Fruit fly (Drosophila melanogaster) whole organism, pupa: Measurements from ENCODE around the gene GstD9.

Experiments used
- CG10348 ChIP-seq: fragments of 200-800 bp; sonication (Bioruptor generic); IDR thresholded peaks from 2 replicates; pipeline ENCODE4 v1.3.6; 2022; ENCODE audit warnings: missing biosample characterization, missing genetic modification characterization
- CG12605 ChIP-seq: fragments of 200-800 bp; sonication (Bioruptor generic); IDR thresholded peaks from 2 replicates; pipeline ENCODE4 v1.3.6; 2022; ENCODE audit warnings: missing biosample characterization, missing genetic modification characterization
- CG13204 ChIP-seq: fragments of 200-800 bp; sonication (Bioruptor generic); optimal IDR thresholded peaks from 2 replicates; lab custom pipeline; 2018; ENCODE audit warnings: missing biosample characterization, mild to moderate bottlenecking, missing genetic modification characterization, moderate library complexity
- CG14655 ChIP-seq: fragments of 200-800 bp; sonication (Bioruptor generic); optimal IDR thresholded peaks from 3 replicates; lab custom pipeline; 2017; ENCODE audit warnings: mild to moderate bottlenecking, missing biosample characterization, missing genetic modification reagents, missing genetic modification characterization
- CG15710 ChIP-seq: fragments of 200-800 bp; sonication (Bioruptor generic); optimal IDR thresholded peaks from 2 replicates; lab custom pipeline; 2018; ENCODE audit warnings: missing biosample characterization, mild to moderate bottlenecking, missing genetic modification characterization, moderate library complexity
- CG17806 ChIP-seq: fragments of 200-800 bp; sonication (Bioruptor generic); optimal IDR thresholded peaks from 2 replicates; lab custom pipeline; 2018; ENCODE audit warnings: missing biosample characterization, mild to moderate bottlenecking, missing genetic modification characterization, moderate library complexity
- CG32121 ChIP-seq: fragments of 200-800 bp; sonication (Bioruptor generic); IDR thresholded peaks from 2 replicates; pipeline ENCODE4 v1.3.6; 2022; ENCODE audit warnings: missing biosample characterization, missing genetic modification characterization
- CG34367 ChIP-seq: fragments of 200-800 bp; sonication (Bioruptor generic); optimal IDR thresholded peaks from 2 replicates; lab custom pipeline; 2018; ENCODE audit warnings: missing biosample characterization, mild to moderate bottlenecking, missing genetic modification characterization
- CG4496 ChIP-seq: fragments of 200-800 bp; sonication (Bioruptor generic); IDR thresholded peaks from 3 replicates; pipeline ENCODE4 v1.3.6; 2022; ENCODE audit warnings: missing biosample characterization, missing genetic modification characterization
- CG8159 ChIP-seq: fragments of 200-800 bp; sonication (Bioruptor generic); optimal IDR thresholded peaks from 3 replicates; lab custom pipeline; 2018; ENCODE audit warnings: missing biosample characterization, mild to moderate bottlenecking, missing genetic modification characterization, moderate library complexity
- CG8301 ChIP-seq: fragments of 200-800 bp; sonication (Bioruptor generic); optimal IDR thresholded peaks from 2 replicates; lab custom pipeline; 2018; ENCODE audit warnings: missing biosample characterization, mild to moderate bottlenecking, missing genetic modification characterization
- CG9948 ChIP-seq: fragments of 200-800 bp; sonication (Bioruptor generic); optimal IDR thresholded peaks from 2 replicates; lab custom pipeline; 2018; ENCODE audit warnings: missing biosample characterization, mild to moderate bottlenecking, missing genetic modification characterization, moderate library complexity
- EcR ChIP-seq: fragments of 200-800 bp; sonication (Bioruptor generic); optimal IDR thresholded peaks from 3 replicates; lab custom pipeline; 2019; ENCODE audit warnings: missing biosample characterization, missing genetic modification characterization, mild to moderate bottlenecking, moderate library complexity, missing genetic modification reagents
- Ets98B ChIP-seq: fragments of 200-800 bp; sonication (Bioruptor generic); IDR thresholded peaks from 2 replicates; pipeline ENCODE4 v1.3.6; 2022; ENCODE audit warnings: missing biosample characterization, missing genetic modification characterization
- Pif1A ChIP-seq: fragments of 200-800 bp; sonication (Bioruptor generic); optimal IDR thresholded peaks from 3 replicates; lab custom pipeline; 2016; ENCODE audit warnings: missing biosample characterization, missing genetic modification characterization
- Pif1B ChIP-seq: fragments of 200-800 bp; sonication (Bioruptor generic); optimal IDR thresholded peaks from 3 replicates; lab custom pipeline; 2016; ENCODE audit warnings: missing biosample characterization, missing genetic modification characterization
- Snoo ChIP-seq: fragments of 200-800 bp; sonication (Bioruptor generic); optimal IDR thresholded peaks from 3 replicates; lab custom pipeline; 2017; ENCODE audit warnings: missing biosample characterization, mild to moderate bottlenecking, missing genetic modification characterization, inconsistent platforms
- fd96Ca ChIP-seq: fragments of 200-800 bp; sonication (Bioruptor generic); IDR thresholded peaks from 3 replicates; pipeline ENCODE4 v1.3.6; 2022; ENCODE audit warnings: missing biosample characterization, missing genetic modification characterization
- gl ChIP-seq: fragments of 200-800 bp; sonication (Bioruptor generic); optimal IDR thresholded peaks from 2 replicates; lab custom pipeline; 2018; ENCODE audit warnings: missing biosample characterization, mild to moderate bottlenecking, missing genetic modification characterization
- rn ChIP-seq: fragments of 200-800 bp; sonication (Bioruptor generic); IDR thresholded peaks from 2 replicates; pipeline ENCODE4 v1.3.6; 2022; ENCODE audit warnings: missing biosample characterization, missing genetic modification characterization

The GstD9 gene

dm6 chr3R:12379708-12380107 is 12.3 kb upstream of the GstD9 start, which contains the start of gene GstD8:
Gene GstD8, plus strand, starts transcription at chr3R:12380008.
- no peak for TF ChIP-seq gl (tag; lab: Kevin White, UChicago)

- TF ChIP-seq Pif1A (GFP tag; lab: Kevin White, UChicago) (no peak), gl (tag; lab: Kevin White, UChicago) (no peak), CG12605 (no peak), CG8159 (tag; lab: Kevin White, UChicago) (no peak), EcR (no peak), CG34367 (tag; lab: Kevin White, UChicago) (no peak), fd96Ca (GFP tag; lab: Robert Waterston, UW) (no peak), CG14655 (GFP tag; lab: Kevin White, UChicago) (no peak), rn (no peak), CG13204 (GFP tag; lab: Kevin White, UChicago) (no peak), CG32121 (GFP tag; lab: Robert Waterston, UW) (no peak)
Measured at dm6 chr3R:12379249-12379648, 11.9 kb upstream of the GstD9 start.

- no peak for TF ChIP-seq CG8159 (tag; lab: Kevin White, UChicago)
- TF ChIP-seq gl (tag; lab: Kevin White, UChicago): no peak
- TF ChIP-seq CG4496 (GFP tag; lab: Robert Waterston, UW): no peak
- no peak for TF ChIP-seq Pif1A (GFP tag; lab: Kevin White, UChicago)
- TF ChIP-seq CG14655 (GFP tag; lab: Kevin White, UChicago): no peak
- TF ChIP-seq CG10348 (GFP tag; lab: Robert Waterston, UW): no peak
- TF ChIP-seq CG12605: no peak
- TF ChIP-seq CG32121 (GFP tag; lab: Robert Waterston, UW): no peak
- no peak for TF ChIP-seq EcR
- TF ChIP-seq CG8301 (tag; lab: Kevin White, UChicago): no peak
- no peak for TF ChIP-seq CG13204 (GFP tag; lab: Kevin White, UChicago)
- TF ChIP-seq CG15710 (tag; lab: Kevin White, UChicago): no peak
- TF ChIP-seq CG17806: no peak
- no peak for TF ChIP-seq CG34367 (tag; lab: Kevin White, UChicago)
- no peak for TF ChIP-seq fd96Ca (GFP tag; lab: Robert Waterston, UW)
Measured at dm6 chr3R:12378200-12378599, 10.8 kb upstream of the GstD9 start, which contains the start of gene GstD7. Gene GstD7, plus strand, starts transcription at chr3R:12378500.

dm6 chr3R:12376828-12377227 is 9.5 kb upstream of the GstD9 start, which contains the start of gene GstD6:
Gene GstD6, plus strand, starts transcription at chr3R:12377128.
- TF ChIP-seq CG8159 (tag; lab: Kevin White, UChicago) (no peak), rn (no peak), Snoo (tag; lab: Kevin White, UChicago) (no peak), CG13204 (GFP tag; lab: Kevin White, UChicago) (no peak), CG14655 (GFP tag; lab: Kevin White, UChicago) (no peak), Ets98B (GFP tag; lab: Robert Waterston, UW) (no peak), EcR (no peak), CG17806 (no peak)
- TF ChIP-seq, all 21 proteins: peak for 0

- TF ChIP-seq CG17806: no peak
- TF ChIP-seq EcR: peak; percentile 76
- TF ChIP-seq, all 21 proteins: peak for 1
Measured at dm6 chr3R:12375258-12375783, 8.0 kb upstream of the GstD9 start, which contains the start of gene GstD5. Gene GstD5, plus strand, starts transcription at chr3R:12375733.

- TF ChIP-seq CG15710 (tag; lab: Kevin White, UChicago) (no peak), CG14655 (GFP tag; lab: Kevin White, UChicago) (no peak), CG17806 (no peak), EcR (peak; percentile 21), rn (no peak), gl (tag; lab: Kevin White, UChicago) (no peak), CG8301 (tag; lab: Kevin White, UChicago) (no peak)
Measured at dm6 chr3R:12373800-12374199, 6.4 kb upstream of the GstD9 start, which contains the start of gene GstD4. Gene GstD4, plus strand, starts transcription at chr3R:12374100.

dm6 chr3R:12372800-12373199 is 5.4 kb upstream of the GstD9 start, which contains the start of gene GstD3:
Gene GstD3, plus strand, starts transcription at chr3R:12373068.
- no peak for TF ChIP-seq CG9948 (tag; lab: Kevin White, UChicago)
- TF ChIP-seq EcR: peak; percentile 25

- TF ChIP-seq CG13204 (GFP tag; lab: Kevin White, UChicago) (no peak), Pif1B (GFP tag; lab: Kevin White, UChicago) (no peak), CG14655 (GFP tag; lab: Kevin White, UChicago) (no peak)
Measured at dm6 chr3R:12371671-12372070, 4.3 kb upstream of the GstD9 start, which contains the start of gene GstD2. Gene GstD2, plus strand, starts transcription at chr3R:12371971.
